Fruit fly (Drosophila melanogaster) whole organism, prepupa: ENCODE results near the gene Pdhb.

Source experiments
- Blimp-1 ChIP-seq: fragments of 200-800 bp; sonication (Bioruptor generic); optimal IDR thresholded peaks from 3 replicates; lab custom pipeline; 2017; ENCODE audit warnings: missing biosample characterization, missing genetic modification characterization, mild to moderate bottlenecking, moderate library complexity, missing genetic modification reagents
- CG10631 ChIP-seq: fragments of 200-800 bp; sonication (Bioruptor generic); optimal IDR thresholded peaks from 2 replicates; lab custom pipeline; 2016; ENCODE audit warnings: missing biosample characterization, missing genetic modification characterization
- CG10669 ChIP-seq: fragments of 200-800 bp; sonication (Bioruptor generic); optimal IDR thresholded peaks from 3 replicates; lab custom pipeline; 2018; ENCODE audit warnings: missing biosample characterization, mild to moderate bottlenecking, missing genetic modification characterization, moderate library complexity
- CG11294 ChIP-seq: fragments of 200-800 bp; sonication (Bioruptor generic); IDR thresholded peaks from 2 replicates; pipeline ENCODE4 v1.3.6; 2022; ENCODE audit warnings: missing biosample characterization, missing genetic modification characterization
- CG11762 ChIP-seq: fragments of 200-800 bp; sonication (Bioruptor generic); optimal IDR thresholded peaks from 3 replicates; lab custom pipeline; 2016; ENCODE audit warnings: missing biosample characterization, missing genetic modification characterization; ENCODE audit not compliant: insufficient read depth
- CG11902 ChIP-seq: fragments of 200-800 bp; sonication (Bioruptor generic); optimal IDR thresholded peaks from 3 replicates; lab custom pipeline; 2016; ENCODE audit warnings: missing biosample characterization, missing genetic modification characterization
- CG15336 ChIP-seq: fragments of 200-800 bp; sonication (Bioruptor generic); IDR thresholded peaks from 2 replicates; pipeline ENCODE4 v1.3.6; 2022; ENCODE audit warnings: missing biosample characterization, missing genetic modification characterization
- CG1621 ChIP-seq: fragments of 200-800 bp; sonication (Bioruptor generic); optimal IDR thresholded peaks from 3 replicates; lab custom pipeline; 2018; ENCODE audit warnings: missing biosample characterization, mild to moderate bottlenecking, missing genetic modification characterization
- CG16779 ChIP-seq: fragments of 200-800 bp; sonication (Bioruptor generic); optimal IDR thresholded peaks from 3 replicates; lab custom pipeline; 2017; ENCODE audit warnings: missing biosample characterization, mild to moderate bottlenecking, missing genetic modification characterization
- CG3032 ChIP-seq: fragments of 200-800 bp; optimal IDR thresholded peaks from 2 replicates; lab custom pipeline; 2019; ENCODE audit warnings: missing biosample characterization, mild to moderate bottlenecking, missing genetic modification characterization, moderate library complexity
- CG32006 ChIP-seq: fragments of 200-800 bp; sonication (Bioruptor generic); optimal IDR thresholded peaks from 3 replicates; lab custom pipeline; 2017; ENCODE audit warnings: missing biosample characterization, mild to moderate bottlenecking, missing genetic modification characterization
- CG34406 ChIP-seq: fragments of 200-800 bp; sonication (Bioruptor generic); optimal IDR thresholded peaks from 3 replicates; lab custom pipeline; 2016; ENCODE audit warnings: missing biosample characterization, missing genetic modification characterization
- CG3919 ChIP-seq: fragments of 200-800 bp; sonication (Bioruptor generic); optimal IDR thresholded peaks from 3 replicates; lab custom pipeline; 2016; ENCODE audit warnings: missing biosample characterization, missing genetic modification characterization
- CG4318 ChIP-seq: fragments of 200-800 bp; sonication (Bioruptor generic); optimal IDR thresholded peaks from 3 replicates; lab custom pipeline; 2017; ENCODE audit warnings: missing biosample characterization, mild to moderate bottlenecking, missing genetic modification characterization
- CG6163 ChIP-seq: fragments of 200-800 bp; sonication (Bioruptor generic); IDR thresholded peaks from 3 replicates; pipeline ENCODE4 v1.3.6; 2022; ENCODE audit warnings: missing biosample characterization, missing genetic modification characterization
- CG6808 ChIP-seq: fragments of 200-800 bp; sonication (Bioruptor generic); optimal IDR thresholded peaks from 3 replicates; lab custom pipeline; 2017; ENCODE audit warnings: missing biosample characterization, missing genetic modification characterization, mild to moderate bottlenecking, moderate library complexity, missing genetic modification reagents
- CG6854 ChIP-seq: fragments of 200-800 bp; sonication (Bioruptor generic); optimal IDR thresholded peaks from 2 replicates; lab custom pipeline; 2017; ENCODE audit warnings: missing biosample characterization, mild to moderate bottlenecking, missing genetic modification characterization
- CG7368 ChIP-seq: fragments of 200-800 bp; sonication (Bioruptor generic); optimal IDR thresholded peaks from 3 replicates; lab custom pipeline; 2016; ENCODE audit warnings: missing biosample characterization, missing genetic modification characterization
- CG8119 ChIP-seq: fragments of 200-800 bp; sonication (Bioruptor generic); IDR thresholded peaks from 3 replicates; pipeline ENCODE4 v1.3.6; 2022; ENCODE audit warnings: missing biosample characterization, missing genetic modification characterization
- CG8319 ChIP-seq: fragments of 200-800 bp; sonication (Bioruptor generic); optimal IDR thresholded peaks from 3 replicates; lab custom pipeline; 2016; ENCODE audit warnings: missing biosample characterization, missing genetic modification characterization
- CG8632 ChIP-seq: fragments of 200-800 bp; sonication (Bioruptor generic); optimal IDR thresholded peaks from 3 replicates; lab custom pipeline; 2016; ENCODE audit warnings: missing biosample characterization, missing genetic modification characterization
- CG9139 ChIP-seq: fragments of 200-800 bp; sonication (Bioruptor generic); optimal IDR thresholded peaks from 3 replicates; lab custom pipeline; 2017; ENCODE audit warnings: missing biosample characterization, mild to moderate bottlenecking, missing genetic modification characterization
- Eip75B ChIP-seq: fragments of 200-800 bp; sonication (Bioruptor generic); optimal IDR thresholded peaks from 3 replicates; lab custom pipeline; 2016; ENCODE audit warnings: missing biosample characterization, missing genetic modification characterization
- Eip78C ChIP-seq: fragments of 200-800 bp; sonication (Bioruptor generic); peaks from one replicate; lab custom pipeline; 2016; ENCODE audit warnings: missing biosample characterization, missing genetic modification characterization
- Ets21C ChIP-seq: fragments of 200-800 bp; sonication (Bioruptor generic); optimal IDR thresholded peaks from 3 replicates; lab custom pipeline; 2016; ENCODE audit warnings: missing biosample characterization, missing genetic modification characterization
- Ets96B ChIP-seq: fragments of 200-800 bp; optimal IDR thresholded peaks from 2 replicates; lab custom pipeline; 2019; ENCODE audit warnings: missing biosample characterization, mild to moderate bottlenecking, missing genetic modification characterization, moderate library complexity
- Gug ChIP-seq: fragments of 200-800 bp; sonication (Bioruptor generic); IDR thresholded peaks from 2 replicates; pipeline ENCODE4 v1.3.6; 2022; ENCODE audit warnings: missing biosample characterization, missing genetic modification characterization
- Hr4 ChIP-seq: fragments of 200-800 bp; sonication (Bioruptor generic); optimal IDR thresholded peaks from 3 replicates; lab custom pipeline; 2016; ENCODE audit warnings: missing biosample characterization, missing genetic modification characterization
- Lpt ChIP-seq: fragments of 200-800 bp; sonication (Bioruptor generic); optimal IDR thresholded peaks from 3 replicates; lab custom pipeline; 2016; ENCODE audit warnings: missing biosample characterization, missing genetic modification characterization
- Met ChIP-seq: fragments of 200-800 bp; sonication (Bioruptor generic); optimal IDR thresholded peaks from 3 replicates; lab custom pipeline; 2016; ENCODE audit warnings: missing biosample characterization, missing genetic modification characterization
- OdsH ChIP-seq: fragments of 200-800 bp; sonication (Bioruptor generic); optimal IDR thresholded peaks from 3 replicates; lab custom pipeline; 2016; ENCODE audit warnings: missing biosample characterization, missing genetic modification characterization
- Smox ChIP-seq: fragments of 200-800 bp; sonication (Bioruptor generic); optimal IDR thresholded peaks from 3 replicates; lab custom pipeline; 2016; ENCODE audit warnings: missing biosample characterization, missing genetic modification characterization
- Sox102F ChIP-seq: fragments of 200-800 bp; sonication (Bioruptor generic); optimal IDR thresholded peaks from 2 replicates; lab custom pipeline; 2016; ENCODE audit warnings: missing biosample characterization, mild to moderate bottlenecking, missing genetic modification characterization
- Sox14 ChIP-seq: fragments of 200-800 bp; sonication (Bioruptor generic); optimal IDR thresholded peaks from 3 replicates; lab custom pipeline; 2016; ENCODE audit warnings: missing biosample characterization, missing genetic modification characterization
- achi ChIP-seq: fragments of 200-800 bp; sonication (Bioruptor generic); optimal IDR thresholded peaks from 3 replicates; lab custom pipeline; 2016; ENCODE audit warnings: missing biosample characterization, missing genetic modification characterization
- acj6 ChIP-seq: fragments of 200-800 bp; sonication (Bioruptor generic); optimal IDR thresholded peaks from 3 replicates; lab custom pipeline; 2016; ENCODE audit warnings: missing biosample characterization, missing genetic modification characterization
- dac ChIP-seq: fragments of 200-800 bp; sonication (Bioruptor generic); optimal IDR thresholded peaks from 2 replicates; lab custom pipeline; 2017; ENCODE audit warnings: missing biosample characterization, mild to moderate bottlenecking, missing genetic modification characterization
- dsx ChIP-seq: fragments of 200-800 bp; optimal IDR thresholded peaks from 3 replicates; lab custom pipeline; 2019; ENCODE audit warnings: missing biosample characterization, mild to moderate bottlenecking, missing genetic modification characterization, moderate library complexity; ENCODE audit not compliant: poor library complexity, severe bottlenecking
- eg ChIP-seq: fragments of 200-800 bp; sonication (Bioruptor generic); IDR thresholded peaks from 3 replicates; pipeline ENCODE4 v1.3.6; 2022; ENCODE audit warnings: missing biosample characterization, missing genetic modification characterization
- esn ChIP-seq: fragments of 200-800 bp; sonication (Bioruptor generic); optimal IDR thresholded peaks from 2 replicates; lab custom pipeline; 2016; ENCODE audit warnings: missing biosample characterization, mild to moderate bottlenecking, missing genetic modification characterization, moderate library complexity
- fd59A ChIP-seq: fragments of 200-800 bp; sonication (Bioruptor generic); optimal IDR thresholded peaks from 2 replicates; lab custom pipeline; 2017; ENCODE audit warnings: missing biosample characterization, mild to moderate bottlenecking, missing genetic modification characterization, missing genetic modification reagents
- lz ChIP-seq: fragments of 200-800 bp; sonication (Bioruptor generic); optimal IDR thresholded peaks from 3 replicates; lab custom pipeline; 2016; ENCODE audit warnings: missing biosample characterization, missing genetic modification characterization
- pdm3 ChIP-seq: fragments of 200-800 bp; sonication (Bioruptor generic); optimal IDR thresholded peaks from 3 replicates; lab custom pipeline; 2016; ENCODE audit warnings: missing biosample characterization, missing genetic modification characterization
- salr ChIP-seq, 2 experiments: fragments of 200-800 bp; sonication (Bioruptor generic); optimal IDR thresholded peaks; 3 replicates each; lab custom pipeline; 2016 to 2018; ENCODE audit warnings: missing biosample characterization in 2 of 2, missing genetic modification characterization in 2 of 2, mild to moderate bottlenecking in 1 of 2
- ss ChIP-seq, 2 experiments: fragments of 200-800 bp; sonication (Bioruptor generic); optimal IDR thresholded peaks; 2 replicates in 1 of 2; 3 replicates in 1 of 2; lab custom pipeline; 2017 to 2018; ENCODE audit warnings: mild to moderate bottlenecking in 2 of 2, missing biosample characterization in 2 of 2, missing genetic modification characterization in 2 of 2, moderate library complexity in 1 of 2
- svp ChIP-seq: fragments of 200-800 bp; sonication (Bioruptor generic); peaks from one replicate; lab custom pipeline; 2016; ENCODE audit warnings: missing biosample characterization, missing genetic modification characterization
- topi ChIP-seq: fragments of 200-800 bp; sonication (Bioruptor generic); optimal IDR thresholded peaks from 3 replicates; lab custom pipeline; 2016; ENCODE audit warnings: missing biosample characterization, missing genetic modification characterization
- vri ChIP-seq: fragments of 200-800 bp; sonication (Bioruptor generic); optimal IDR thresholded peaks from 3 replicates; lab custom pipeline; 2016; ENCODE audit warnings: missing biosample characterization, mild to moderate bottlenecking, missing genetic modification characterization

The Pdhb gene

dm6 chr3R:29072834-29073233 is 40.0 kb upstream of the Pdhb start:
- TF ChIP-seq CG3032 (tag; lab: Kevin White, UChicago): peak; percentile 43
- no peak for TF ChIP-seq CG4318
- peak; percentile 35 for TF ChIP-seq dsx (GFP tag; lab: Kevin White, UChicago)
- peak; percentile 34 for TF ChIP-seq CG3919 (GFP tag; lab: Kevin White, UChicago)
- TF ChIP-seq ss (GFP tag; optimal IDR thresholded peaks at IDR 0.05; lab: Kevin White, UChicago): peak in 1 of 2 experiments; percentile 17
- TF ChIP-seq CG32006: peak; percentile 19
- TF ChIP-seq Blimp-1 (GFP tag; lab: Kevin White, UChicago): no peak
- TF ChIP-seq Eip78C (GFP tag; lab: Kevin White, UChicago): peak; percentile 65
- TF ChIP-seq achi (GFP tag; lab: Kevin White, UChicago): peak; percentile 12
- TF ChIP-seq OdsH (GFP tag; lab: Kevin White, UChicago): peak; percentile 22
- TF ChIP-seq CG6854 (GFP tag; lab: Kevin White, UChicago): no peak
- TF ChIP-seq Sox102F (GFP tag; lab: Kevin White, UChicago): no peak
- no peak for TF ChIP-seq CG8632 (GFP tag; lab: Kevin White, UChicago)
- no peak for TF ChIP-seq pdm3 (GFP tag; lab: Kevin White, UChicago)
- peak; percentile 24 for TF ChIP-seq CG10669 (GFP tag; lab: Kevin White, UChicago)
- TF ChIP-seq lz (GFP tag; lab: Kevin White, UChicago): no peak
- no peak for TF ChIP-seq vri (GFP tag; lab: Kevin White, UChicago)
- TF ChIP-seq Sox14 (GFP tag; lab: Kevin White, UChicago): peak; percentile 40
- TF ChIP-seq fd59A (GFP tag; lab: Kevin White, UChicago): no peak
- TF ChIP-seq CG10631 (GFP tag; lab: Kevin White, UChicago): peak; percentile 5
- no peak for TF ChIP-seq acj6 (GFP tag; lab: Kevin White, UChicago)
- TF ChIP-seq CG8319 (GFP tag; lab: Kevin White, UChicago): no peak
- TF ChIP-seq Eip75B (GFP tag; lab: Kevin White, UChicago): peak; percentile 21
- no peak for TF ChIP-seq CG1621 (tag; lab: Kevin White, UChicago)
- TF ChIP-seq eg: no peak
- peak; percentile 52 for TF ChIP-seq Ets96B (tag; lab: Kevin White, UChicago)
- peak; percentile 14 for TF ChIP-seq CG6808 (GFP tag; lab: Kevin White, UChicago)
- TF ChIP-seq Hr4: no peak
- TF ChIP-seq CG11902 (GFP tag; lab: Kevin White, UChicago): no peak
- TF ChIP-seq svp (GFP tag; lab: Kevin White, UChicago): no peak
- TF ChIP-seq dac: no peak
- peak; percentile 52 for TF ChIP-seq Lpt (GFP tag; lab: Kevin White, UChicago)
- TF ChIP-seq CG7368: no peak
- no peak for TF ChIP-seq esn (GFP tag; lab: Kevin White, UChicago)
- 0 out of 2 replicates have a peak, but pooled peaks have one; percentile 8 for TF ChIP-seq CG15336
- peak; percentile 63; the same call in 2 of the 3 replicates for TF ChIP-seq CG6163 (GFP tag; lab: Robert Waterston, UW)
- no peak for TF ChIP-seq Smox (GFP tag; lab: Kevin White, UChicago)
- TF ChIP-seq CG16779 (tag; lab: Kevin White, UChicago): no peak
- no peak for TF ChIP-seq Ets21C (GFP tag; lab: Kevin White, UChicago)
- TF ChIP-seq CG11762: no peak
- 0 out of 3 replicates have a peak, but pooled peaks have one; percentile 27 for TF ChIP-seq CG8119 (GFP tag; lab: Robert Waterston, UW)

- no peak for TF ChIP-seq Met (GFP tag; lab: Kevin White, UChicago)
- peak in 1 of 2 experiments; percentile 45 for TF ChIP-seq salr (GFP tag; optimal IDR thresholded peaks at IDR 0.05; lab: Kevin White, UChicago)
- no peak for TF ChIP-seq Ets21C (GFP tag; lab: Kevin White, UChicago)
- TF ChIP-seq CG34406 (GFP tag; lab: Kevin White, UChicago): no peak
- TF ChIP-seq CG11294: no peak
- peak; percentile 57 for TF ChIP-seq CG6808 (GFP tag; lab: Kevin White, UChicago)
- TF ChIP-seq Gug (GFP tag; lab: Robert Waterston, UW): no peak
- no peak for TF ChIP-seq CG8319 (GFP tag; lab: Kevin White, UChicago)
- TF ChIP-seq CG9139 (GFP tag; lab: Kevin White, UChicago): peak; percentile 57
- no peak for TF ChIP-seq acj6 (GFP tag; lab: Kevin White, UChicago)
- peak; percentile 55 for TF ChIP-seq Blimp-1 (GFP tag; lab: Kevin White, UChicago)
- no peak for TF ChIP-seq achi (GFP tag; lab: Kevin White, UChicago)
- peak; percentile 10 for TF ChIP-seq CG7368
- peak; percentile 57 for TF ChIP-seq dsx (GFP tag; lab: Kevin White, UChicago)
- TF ChIP-seq CG6854 (GFP tag; lab: Kevin White, UChicago): peak; percentile 68
- TF ChIP-seq topi (GFP tag; lab: Kevin White, UChicago): peak; percentile 7
- no peak for TF ChIP-seq CG4318
- TF ChIP-seq CG6163 (GFP tag; lab: Robert Waterston, UW): 0 out of 3 replicates have a peak, but pooled peaks have one; percentile 29
- TF ChIP-seq CG15336: peak; percentile 35; the same call in 1 of the 2 replicates
- TF ChIP-seq lz (GFP tag; lab: Kevin White, UChicago): no peak
- TF ChIP-seq Ets96B (tag; lab: Kevin White, UChicago): no peak
- 0 out of 3 replicates have a peak, but pooled peaks have one; percentile 45 for TF ChIP-seq eg
Measured at dm6 chr3R:29074001-29074609, 38.8 kb upstream of the Pdhb start.
